Fruit fly (Drosophila melanogaster): ENCODE results near the gene CG43149.
A peak's percentile ranks its signal among the peaks of the same experiment; 100 is the strongest.

CG43149 gene

DNA sequence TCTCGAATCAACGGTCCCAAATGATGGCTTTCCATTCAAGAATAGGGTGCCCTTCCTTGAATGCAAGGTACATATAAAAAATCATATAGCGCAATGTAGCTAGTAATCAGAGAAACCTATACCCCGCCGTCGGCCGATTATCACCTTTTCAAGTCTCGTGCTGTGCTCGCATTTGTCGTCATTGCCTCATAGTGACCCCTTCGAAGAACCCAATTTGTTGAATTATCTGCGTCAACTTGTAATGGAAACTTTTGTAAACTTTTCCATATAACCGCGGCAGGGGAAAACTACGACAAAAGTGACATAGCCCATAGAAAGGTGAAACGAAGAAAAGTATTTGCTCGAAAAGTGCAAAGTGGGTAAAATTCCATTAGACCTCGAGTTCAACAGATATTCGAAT is 3.1 kb upstream of the CG43149 start:
- TF ChIP-seq CG33557 (GFP tag; optimal IDR thresholded peaks at IDR 0.05) (peak; percentile 11), mld (GFP tag; IDR thresholded peaks at IDR 0.05; ENCODE audit: partially characterized antibody) (peak; percentile 30; the same call in 1 of the 3 replicates), cwo (GFP tag; optimal IDR thresholded peaks at IDR 0.05) (peak; percentile 51), CG6689 (GFP tag; IDR thresholded peaks at IDR 0.05) (no peak), CG13287 (GFP tag; IDR thresholded peaks at IDR 0.05; ENCODE audit: partially characterized antibody) (no peak), eve (GFP tag; optimal IDR thresholded peaks at IDR 0.05) (peak in 1 of 2 experiments; percentile 32), CG1647 (GFP tag; optimal IDR thresholded peaks at IDR 0.05) (no peak), oc (tag; optimal IDR thresholded peaks at IDR 0.05) (no peak), CG34376 (GFP tag; optimal IDR thresholded peaks at IDR 0.05) (peak; percentile 18), CG2199 (GFP tag; IDR thresholded peaks at IDR 0.05) (peak; percentile 78; the same call in 2 of the 3 replicates), Hr78 (GFP tag; optimal IDR thresholded peaks at IDR 0.05) (peak in 1 of 2 experiments; percentile 52), chinmo (GFP tag; IDR thresholded peaks at IDR 0.05; ENCODE audit: partially characterized antibody) (0 out of 4 replicates have a peak, but pooled peaks have one; percentile 35)

dm6 chr3L:56532-56931 is 2.0 kb upstream of the CG43149 start:
- TF ChIP-seq twi (tag; optimal IDR thresholded peaks at IDR 0.05) (peak; percentile 86), chinmo (GFP tag; IDR thresholded peaks at IDR 0.05; ENCODE audit: partially characterized antibody) (0 out of 4 replicates have a peak, but pooled peaks have one; percentile 43), CG10431 (GFP tag; optimal IDR thresholded peaks at IDR 0.05) (peak; percentile 20), sens (GFP tag) (peak; percentile 71), sr (GFP tag; IDR thresholded peaks at IDR 0.05) (no peak)

dm6 chr3L:50834-51233 is 3.7 kb downstream of the CG43149 start:
- TF ChIP-seq zen (tag; optimal IDR thresholded peaks at IDR 0.05) (no peak), CG9727 (GFP tag; optimal IDR thresholded peaks at IDR 0.05) (no peak), D (optimal IDR thresholded peaks at IDR 0.05) (peak; percentile 72), D (GFP tag; optimal IDR thresholded peaks at IDR 0.05) (no peak)

- no peak for TF ChIP-seq Six4 (GFP tag; optimal IDR thresholded peaks at IDR 0.05)
- TF ChIP-seq sens (GFP tag): no peak
- TF ChIP-seq HLH4C (GFP tag; IDR thresholded peaks at IDR 0.05; ENCODE audit: partially characterized antibody): no peak
- TF ChIP-seq Oli (tag; optimal IDR thresholded peaks at IDR 0.05): no peak
- TF ChIP-seq HmgD (GFP tag; optimal IDR thresholded peaks at IDR 0.05): no peak
- no peak for TF ChIP-seq fd102C (GFP tag; optimal IDR thresholded peaks at IDR 0.05)
- TF ChIP-seq tll (GFP tag; optimal IDR thresholded peaks at IDR 0.05): peak in 1 of 2 experiments; percentile 81
- TF ChIP-seq peb (GFP tag; IDR thresholded peaks at IDR 0.05): no peak
- TF ChIP-seq CG17186 (GFP tag; optimal IDR thresholded peaks at IDR 0.05): no peak
- no peak for TF ChIP-seq Dek (tag; optimal IDR thresholded peaks at IDR 0.05)
- TF ChIP-seq CG15479 (GFP tag; optimal IDR thresholded peaks at IDR 0.05): peak; percentile 10
- TF ChIP-seq CG14710 (tag; optimal IDR thresholded peaks at IDR 0.05): no peak
- TF ChIP-seq Nf-YC (tag; optimal IDR thresholded peaks at IDR 0.05): no peak
- no peak for TF ChIP-seq psq (GFP tag; optimal IDR thresholded peaks at IDR 0.05)
- TF ChIP-seq Eip74EF (GFP tag; optimal IDR thresholded peaks at IDR 0.05): no peak
- TF ChIP-seq lola (GFP tag; optimal IDR thresholded peaks at IDR 0.05): no peak
- TF ChIP-seq odd (GFP tag; optimal IDR thresholded peaks at IDR 0.05): no peak
- TF ChIP-seq CG11456 (GFP tag; IDR thresholded peaks at IDR 0.05): no peak
- no peak for TF ChIP-seq p53 (GFP tag; optimal IDR thresholded peaks at IDR 0.05)
- no peak for TF ChIP-seq Rx (GFP tag; IDR thresholded peaks at IDR 0.05)
- TF ChIP-seq prd (optimal IDR thresholded peaks at IDR 0.05): no peak
- no peak for TF ChIP-seq prd (GFP tag; IDR thresholded peaks at IDR 0.05)
- no peak for TF ChIP-seq CG17568 (GFP tag; optimal IDR thresholded peaks at IDR 0.05)
- TF ChIP-seq CG11085 (GFP tag; IDR thresholded peaks at IDR 0.05): no peak
- TF ChIP-seq CG2199 (GFP tag; IDR thresholded peaks at IDR 0.05): peak; percentile 69; the same call in 1 of the 3 replicates
- TF ChIP-seq pzg (GFP tag; optimal IDR thresholded peaks at IDR 0.05): no peak
- no peak for TF ChIP-seq org-1 (GFP tag; optimal IDR thresholded peaks at IDR 0.05)
Measured at dm6 chr3L:49732-50131, 4.8 kb downstream of the CG43149 start.
